Fruit fly (Drosophila melanogaster) whole organism: ENCODE data around the gene synr.

Source experiments
- CG8478 ChIP-seq: fragments of >200 bp; optimal IDR thresholded peaks from 2 replicates; lab custom pipeline; 2018; ENCODE audit warnings: inconsistent platforms
- Dll ChIP-seq: fragments of >200 bp; optimal IDR thresholded peaks from 2 replicates; lab custom pipeline; 2017
- EcR ChIP-seq, 2 experiments: fragments of >200 bp; optimal IDR thresholded peaks; 2 replicates each; lab custom pipeline; 2017; ENCODE audit warnings: missing biosample characterization in 2 of 2, missing genetic modification characterization in 2 of 2, missing genetic modification reagents in 2 of 2
- pan ChIP-seq: fragments of >200 bp; optimal IDR thresholded peaks from 2 replicates; lab custom pipeline; 2017
- psq ChIP-seq: fragments of >200 bp; optimal IDR thresholded peaks from 2 replicates; lab custom pipeline; 2017
- usp ChIP-seq: fragments of >200 bp; optimal IDR thresholded peaks from 2 replicates; lab custom pipeline; 2017; ENCODE audit warnings: missing biosample characterization, missing genetic modification characterization, mixed read lengths

Gene synr

dm6 chr2L:4982098-4982646 lies 39.6 kb downstream of the synr start:
- TF ChIP-seq CG8478 (lab: Kevin White, UChicago) = no peak
- TF ChIP-seq Dll (lab: Kevin White, UChicago) = no peak
- TF ChIP-seq psq (lab: Kevin White, UChicago) = no peak
- no peak for TF ChIP-seq pan (lab: Kevin White, UChicago)
- no peak for TF ChIP-seq EcR (GFP tag; optimal IDR thresholded peaks at IDR 0.05; lab: Kevin White, UChicago)
- TF ChIP-seq usp (GFP tag; lab: Kevin White, UChicago) = no peak
